Fruit fly (Drosophila melanogaster): ENCODE data around the gene CG3386.

Gene CG3386

dm6 chr3L:704661-705543 lies 22.6 kb upstream of the CG3386 start (continued):
- TF ChIP-seq CG13624 (GFP tag; optimal IDR thresholded peaks at IDR 0.05), result no peak
- TF ChIP-seq gfzf (GFP tag; optimal IDR thresholded peaks at IDR 0.05), result no peak
- TF ChIP-seq CG15073 (GFP tag; optimal IDR thresholded peaks at IDR 0.05), result no peak
- TF ChIP-seq CG7786 (GFP tag; optimal IDR thresholded peaks at IDR 0.05), result no peak
- TF ChIP-seq Sox102F (GFP tag; optimal IDR thresholded peaks at IDR 0.05), result peak; percentile 56
- TF ChIP-seq fd96Cb (tag; optimal IDR thresholded peaks at IDR 0.05), result peak; percentile 28
- TF ChIP-seq CG7839 (tag; optimal IDR thresholded peaks at IDR 0.05), result peak; percentile 34
- TF ChIP-seq Dref (GFP tag; IDR thresholded peaks at IDR 0.05), result no peak
- TF ChIP-seq Awh (GFP tag; IDR thresholded peaks at IDR 0.05), result no peak
- no peak for TF ChIP-seq CG10959 (GFP tag; IDR thresholded peaks at IDR 0.05)
- TF ChIP-seq MTF-1 (GFP tag; optimal IDR thresholded peaks at IDR 0.05; ENCODE audit: borderline replicate concordance), result no peak
- no peak for TF ChIP-seq br (optimal IDR thresholded peaks at IDR 0.05)
- TF ChIP-seq CG9609 (GFP tag; optimal IDR thresholded peaks at IDR 0.05), result no peak
- no peak for TF ChIP-seq Dp (GFP tag; optimal IDR thresholded peaks at IDR 0.05)
- peak; percentile 36 for TF ChIP-seq bcd (GFP tag; optimal IDR thresholded peaks at IDR 0.05)
- TF ChIP-seq zfh2 (GFP tag; optimal IDR thresholded peaks at IDR 0.05), result no peak
- TF ChIP-seq CG11085 (GFP tag; IDR thresholded peaks at IDR 0.05), result no peak
- TF ChIP-seq CG6272 (GFP tag; IDR thresholded peaks at IDR 0.05), result no peak
- no peak for TF ChIP-seq C15 (GFP tag; IDR thresholded peaks at IDR 0.05)
- no peak for TF ChIP-seq dmrt11E (tag; optimal IDR thresholded peaks at IDR 0.05)

dm6 chr3L:703160-703793 lies 21.0 kb upstream of the CG3386 start:
- peak; percentile 100 for TF ChIP-seq CG13894 (tag; optimal IDR thresholded peaks at IDR 0.05)
- TF ChIP-seq MBD-R2 (GFP tag; IDR thresholded peaks at IDR 0.05), result no peak
- peak; percentile 23 for TF ChIP-seq Deaf1 (tag; optimal IDR thresholded peaks at IDR 0.05)
- no peak for TF ChIP-seq NC2β (GFP tag; optimal IDR thresholded peaks at IDR 0.05)
- peak; percentile 42 for TF ChIP-seq sens (GFP tag)
- TF ChIP-seq row (GFP tag; IDR thresholded peaks at IDR 0.05), result 0 out of 3 replicates have a peak, but pooled peaks have one; percentile 1

- TF ChIP-seq shn (GFP tag; optimal IDR thresholded peaks at IDR 0.05) (no peak), Deaf1 (tag; optimal IDR thresholded peaks at IDR 0.05) (peak; percentile 31), CG6791 (GFP tag; IDR thresholded peaks at IDR 0.05; ENCODE audit: partially characterized antibody) (no peak), CG2712 (tag; optimal IDR thresholded peaks at IDR 0.05) (no peak), crol (GFP tag; IDR thresholded peaks at IDR 0.05) (peak; percentile 33; the same call in 1 of the 2 replicates), Ets65A (GFP tag) (peak; percentile 53), oc (tag; optimal IDR thresholded peaks at IDR 0.05) (no peak), CG13894 (tag; optimal IDR thresholded peaks at IDR 0.05) (peak; percentile 98), Fer3 (tag; optimal IDR thresholded peaks at IDR 0.05) (no peak), CG6272 (GFP tag; IDR thresholded peaks at IDR 0.05) (no peak), CG32532 (GFP tag; IDR thresholded peaks at IDR 0.05) (no peak), CG6175 (GFP tag; IDR thresholded peaks at IDR 0.05) (no peak), CG3847 (GFP tag; IDR thresholded peaks at IDR 0.05) (no peak), Med (GFP tag) (peak; percentile 45), nerfin-1 (tag; optimal IDR thresholded peaks at IDR 0.05) (no peak), lov (optimal IDR thresholded peaks at IDR 0.05) (no peak), lov (GFP tag; IDR thresholded peaks at IDR 0.05) (0 out of 3 replicates have a peak, but pooled peaks have one; percentile 31), CG14860 (GFP tag; IDR thresholded peaks at IDR 0.05; ENCODE audit: partially characterized antibody) (no peak), kni (GFP tag; optimal IDR thresholded peaks at IDR 0.05) (no peak), CG2116 (GFP tag; optimal IDR thresholded peaks at IDR 0.05) (no peak), CG12299 (tag; optimal IDR thresholded peaks at IDR 0.05) (no peak), peb (GFP tag; IDR thresholded peaks at IDR 0.05) (no peak)
These were observed 19.7 kb upstream of the CG3386 start for dm6 chr3L:701798-702635.
